Fruit fly (Drosophila melanogaster) whole organism, embryonic: ENCODE measurements around the gene Rok.
A peak's percentile ranks its signal among the peaks of the same experiment; 100 is the strongest.

Source experiments
- Atf6 ChIP-seq: fragments of 200-800 bp; sonication (Bioruptor generic); IDR thresholded peaks from 2 replicates; pipeline ENCODE4 v1.3.6; 2022; ENCODE audit warnings: missing biosample characterization, missing genetic modification characterization
- CG10274 ChIP-seq: fragments of 200-800 bp; sonication (Bioruptor generic); optimal IDR thresholded peaks from 3 replicates; lab custom pipeline; 2017; ENCODE audit warnings: missing biosample characterization, mild to moderate bottlenecking, missing genetic modification characterization
- CG10543 ChIP-seq: fragments of 200-800 bp; sonication (Bioruptor generic); optimal IDR thresholded peaks from 3 replicates; lab custom pipeline; 2017; ENCODE audit warnings: missing biosample characterization, mild to moderate bottlenecking, missing genetic modification characterization, moderate library complexity
- CG10654 ChIP-seq: fragments of 200-800 bp; sonication (Bioruptor generic); optimal IDR thresholded peaks from 2 replicates; lab custom pipeline; 2016; ENCODE audit warnings: missing biosample characterization, missing genetic modification characterization
- CG12071 ChIP-seq: fragments of 200-800 bp; sonication (Bioruptor generic); optimal IDR thresholded peaks from 3 replicates; lab custom pipeline; 2018; ENCODE audit warnings: missing biosample characterization, mild to moderate bottlenecking, missing genetic modification characterization
- CG12744 ChIP-seq: fragments of 200-800 bp; sonication (Bioruptor generic); optimal IDR thresholded peaks from 2 replicates; lab custom pipeline; 2016; ENCODE audit warnings: missing biosample characterization, missing genetic modification characterization
- CG1529 ChIP-seq: fragments of 200-800 bp; sonication (Bioruptor generic); optimal IDR thresholded peaks from 3 replicates; lab custom pipeline; 2018; ENCODE audit warnings: missing biosample characterization, missing genetic modification characterization
- CG1602 ChIP-seq: fragments of 200-800 bp; sonication (Bioruptor generic); optimal IDR thresholded peaks from 3 replicates; lab custom pipeline; 2016; ENCODE audit warnings: missing biosample characterization, missing genetic modification characterization
- CG17385 ChIP-seq: fragments of 200-800 bp; sonication (Bioruptor generic); optimal IDR thresholded peaks from 3 replicates; lab custom pipeline; 2018; ENCODE audit warnings: missing biosample characterization, mild to moderate bottlenecking, missing genetic modification characterization
- CG18262 ChIP-seq: fragments of 200-800 bp; optimal IDR thresholded peaks from 3 replicates; lab custom pipeline; 2019; ENCODE audit warnings: missing biosample characterization, mild to moderate bottlenecking, missing genetic modification characterization, moderate library complexity
- CG18476 ChIP-seq: fragments of 200-800 bp; sonication (Bioruptor generic); optimal IDR thresholded peaks from 2 replicates; lab custom pipeline; 2016; ENCODE audit warnings: missing biosample characterization, mild to moderate bottlenecking, missing genetic modification characterization
- CG2678 ChIP-seq: fragments of 200-800 bp; sonication (Bioruptor generic); optimal IDR thresholded peaks from 3 replicates; lab custom pipeline; 2019; ENCODE audit warnings: missing biosample characterization, mild to moderate bottlenecking, missing genetic modification characterization, moderate library complexity
- CG2875 ChIP-seq: fragments of 200-800 bp; sonication (Bioruptor generic); optimal IDR thresholded peaks from 2 replicates; lab custom pipeline; 2017; ENCODE audit warnings: missing biosample characterization, mild to moderate bottlenecking, missing genetic modification characterization, missing genetic modification reagents
- CG31441 ChIP-seq: fragments of 200-800 bp; sonication (Bioruptor generic); IDR thresholded peaks from 2 replicates; pipeline ENCODE4 v1.3.6; 2022; ENCODE audit warnings: missing biosample characterization, missing genetic modification characterization
- CG33213 ChIP-seq: fragments of 200-800 bp; sonication (Bioruptor generic); optimal IDR thresholded peaks from 3 replicates; lab custom pipeline; 2016; ENCODE audit warnings: missing biosample characterization, missing genetic modification characterization
- CG34376 ChIP-seq: fragments of 200-800 bp; sonication (Bioruptor generic); optimal IDR thresholded peaks from 2 replicates; lab custom pipeline; 2018; ENCODE audit warnings: missing biosample characterization, mild to moderate bottlenecking, missing genetic modification characterization
- CG4424 ChIP-seq: fragments of 200-800 bp; sonication (Bioruptor generic); optimal IDR thresholded peaks from 3 replicates; lab custom pipeline; 2016; ENCODE audit warnings: missing biosample characterization, missing genetic modification characterization
- CG6683 ChIP-seq: fragments of 200-800 bp; sonication (Bioruptor generic); optimal IDR thresholded peaks from 2 replicates; lab custom pipeline; 2017; ENCODE audit warnings: missing biosample characterization, mild to moderate bottlenecking, missing genetic modification characterization, missing genetic modification reagents
- CG6689 ChIP-seq: fragments of 200-800 bp; sonication (Bioruptor generic); IDR thresholded peaks from 2 replicates; pipeline ENCODE4 v1.3.6; 2022; ENCODE audit warnings: missing biosample characterization, missing genetic modification characterization
- CG8388 ChIP-seq: fragments of 200-800 bp; sonication (Bioruptor generic); optimal IDR thresholded peaks from 2 replicates; lab custom pipeline; 2019; ENCODE audit warnings: missing biosample characterization, mild to moderate bottlenecking, missing genetic modification characterization, moderate library complexity
- CG8765 ChIP-seq: fragments of 200-800 bp; sonication (Bioruptor generic); IDR thresholded peaks from 2 replicates; pipeline ENCODE4 v1.3.6; 2022; ENCODE audit warnings: missing biosample characterization, missing genetic modification characterization
- CHES-1-like ChIP-seq: fragments of 200-800 bp; sonication (Bioruptor generic); optimal IDR thresholded peaks from 2 replicates; lab custom pipeline; 2016; ENCODE audit warnings: missing biosample characterization, missing genetic modification characterization
- E2f2 ChIP-seq: fragments of 200-800 bp; sonication (Bioruptor generic); IDR thresholded peaks from 2 replicates; pipeline ENCODE4 v1.3.6; 2022; ENCODE audit warnings: missing biosample characterization, missing genetic modification characterization
- Fer1 ChIP-seq: fragments of 200-800 bp; sonication (Bioruptor generic); optimal IDR thresholded peaks from 2 replicates; lab custom pipeline; 2017; ENCODE audit warnings: missing biosample characterization, mild to moderate bottlenecking, missing genetic modification characterization
- HLHmδ ChIP-seq: fragments of 200-800 bp; sonication (Bioruptor generic); optimal IDR thresholded peaks from 2 replicates; lab custom pipeline; 2018; ENCODE audit warnings: missing biosample characterization, mild to moderate bottlenecking, missing genetic modification characterization, moderate library complexity
- Hr78 ChIP-seq, 2 experiments: fragments of 200-800 bp in 1 of 2; fragments of >200 bp in 1 of 2; sonication (Bioruptor generic) in 1 of 2; optimal IDR thresholded peaks; 2 replicates each; lab custom pipeline; 2017 to 2019; ENCODE audit warnings: missing biosample characterization in 2 of 2, missing genetic modification characterization in 2 of 2, mild to moderate bottlenecking in 1 of 2, moderate library complexity in 1 of 2
- NC2β ChIP-seq: fragments of 200-800 bp; sonication (Bioruptor generic); optimal IDR thresholded peaks from 2 replicates; lab custom pipeline; 2016; ENCODE audit warnings: missing biosample characterization, missing genetic modification characterization
- Oli ChIP-seq: fragments of 200-800 bp; sonication (Bioruptor generic); optimal IDR thresholded peaks from 2 replicates; lab custom pipeline; 2018; ENCODE audit warnings: missing biosample characterization, mild to moderate bottlenecking, missing genetic modification characterization, moderate library complexity
- Rfx ChIP-seq: fragments of 200-800 bp; sonication (Bioruptor generic); IDR thresholded peaks from 2 replicates; pipeline ENCODE4 v1.3.6; 2022; ENCODE audit warnings: missing biosample characterization, missing genetic modification characterization
- TFAM ChIP-seq: fragments of 200-800 bp; sonication (Bioruptor generic); optimal IDR thresholded peaks from 2 replicates; lab custom pipeline; 2017; ENCODE audit warnings: missing biosample characterization, missing genetic modification characterization, inconsistent platforms
- ato ChIP-seq: fragments of 200-800 bp; sonication (Bioruptor generic); IDR thresholded peaks from 2 replicates; pipeline ENCODE4 v1.3.6; 2022; ENCODE audit warnings: missing biosample characterization, missing genetic modification characterization; ENCODE audit not compliant: partially characterized antibody
- cg ChIP-seq: fragments of 200-800 bp; sonication (Bioruptor generic); optimal IDR thresholded peaks from 3 replicates; lab custom pipeline; 2019; ENCODE audit warnings: missing biosample characterization, mild to moderate bottlenecking, missing genetic modification characterization, moderate library complexity
- chif ChIP-seq, 2 experiments: fragments of 200-800 bp; sonication (Bioruptor generic); optimal IDR thresholded peaks; 3 replicates each; lab custom pipeline; 2016; ENCODE audit warnings: missing biosample characterization in 2 of 2, missing genetic modification characterization in 2 of 2
- en ChIP-seq: fragments of 200-800 bp; sonication (Bioruptor generic); optimal IDR thresholded peaks from 2 replicates; lab custom pipeline; 2016; ENCODE audit warnings: missing biosample characterization, missing genetic modification characterization
- fu2 ChIP-seq: fragments of 200-800 bp; sonication (Bioruptor generic); optimal IDR thresholded peaks from 2 replicates; lab custom pipeline; 2016; ENCODE audit warnings: missing biosample characterization, missing genetic modification characterization
- gem ChIP-seq: fragments of 200-800 bp; sonication (Bioruptor generic); optimal IDR thresholded peaks from 2 replicates; lab custom pipeline; 2019; ENCODE audit warnings: missing biosample characterization, mild to moderate bottlenecking, missing genetic modification characterization, moderate library complexity
- gsb ChIP-seq: fragments of 200-800 bp; sonication (Bioruptor generic); IDR thresholded peaks from 2 replicates; pipeline ENCODE4 v1.3.6; 2022; ENCODE audit warnings: missing biosample characterization, missing genetic modification characterization
- mirr ChIP-seq: fragments of 200-800 bp; sonication (Bioruptor generic); optimal IDR thresholded peaks from 3 replicates; lab custom pipeline; 2018; ENCODE audit warnings: missing biosample characterization, mild to moderate bottlenecking, missing genetic modification characterization
- nmo ChIP-seq: fragments of 200-800 bp; sonication (Bioruptor generic); optimal IDR thresholded peaks from 2 replicates; lab custom pipeline; 2018; ENCODE audit warnings: missing biosample characterization, mild to moderate bottlenecking, missing genetic modification characterization, moderate library complexity
- org-1 ChIP-seq: fragments of 200-800 bp; sonication (Bioruptor generic); optimal IDR thresholded peaks from 2 replicates; lab custom pipeline; 2017; ENCODE audit warnings: missing biosample characterization, missing genetic modification characterization
- peb ChIP-seq: fragments of 200-800 bp; sonication (Bioruptor generic); IDR thresholded peaks from 2 replicates; pipeline ENCODE4 v1.3.6; 2022; ENCODE audit warnings: missing biosample characterization, missing genetic modification characterization
- pros ChIP-seq: fragments of 200-800 bp; sonication (Bioruptor generic); optimal IDR thresholded peaks from 3 replicates; lab custom pipeline; 2019; ENCODE audit warnings: missing biosample characterization, mild to moderate bottlenecking, missing genetic modification characterization, moderate library complexity
- ranshi ChIP-seq: fragments of 200-800 bp; sonication (Bioruptor generic); IDR thresholded peaks from 2 replicates; pipeline ENCODE4 v1.3.6; 2022; ENCODE audit warnings: missing biosample characterization, missing genetic modification characterization
- salm ChIP-seq: fragments of 200-800 bp; sonication (Bioruptor generic); optimal IDR thresholded peaks from 2 replicates; lab custom pipeline; 2018; ENCODE audit warnings: missing biosample characterization, mild to moderate bottlenecking, missing genetic modification characterization
- sc ChIP-seq, 3 experiments: fragments of >200 bp in 2 of 3; fragments of 200-800 bp in 1 of 3; sonication (Bioruptor generic) in 1 of 3; optimal IDR thresholded peaks; 2 replicates in 2 of 3; 3 replicates in 1 of 3; lab custom pipeline; 2017; ENCODE audit warnings: mild to moderate bottlenecking in 1 of 3, missing biosample characterization in 1 of 3, missing genetic modification characterization in 1 of 3, missing genetic modification reagents in 1 of 3
- sob ChIP-seq: fragments of 200-800 bp; sonication (Bioruptor generic); IDR thresholded peaks from 2 replicates; pipeline ENCODE4 v1.3.6; 2022; ENCODE audit warnings: missing biosample characterization, missing genetic modification characterization
- ssp ChIP-seq: fragments of 200-800 bp; sonication (Bioruptor generic); IDR thresholded peaks from 2 replicates; pipeline ENCODE4 v1.3.6; 2022; ENCODE audit warnings: missing biosample characterization, missing genetic modification characterization
- sug ChIP-seq: fragments of 200-800 bp; optimal IDR thresholded peaks from 2 replicates; lab custom pipeline; 2019; ENCODE audit warnings: missing biosample characterization, mild to moderate bottlenecking, missing genetic modification characterization, moderate library complexity
- unc-4 ChIP-seq: fragments of 200-800 bp; sonication (Bioruptor generic); IDR thresholded peaks from 2 replicates; pipeline ENCODE4 v1.3.6; 2022; ENCODE audit warnings: missing biosample characterization, missing genetic modification characterization; ENCODE audit not compliant: partially characterized antibody

Rok gene

dm6 chrX:16644535-16645131 is 7.4 kb upstream of the Rok start (continued):
- TF ChIP-seq CG10274 (GFP tag; lab: Kevin White, UChicago) (no peak), unc-4 (GFP tag; lab: Robert Waterston, UW) (no peak), CG8765 (0 out of 2 replicates have a peak, but pooled peaks have one; percentile 11), ranshi (no peak; the same call in 1 of the 2 replicates), NC2β (GFP tag; lab: Kevin White, UChicago) (peak; percentile 41), Oli (no peak), mirr (GFP tag; lab: Kevin White, UChicago) (peak; percentile 25), CG18476 (peak; percentile 8), CG31441 (GFP tag; lab: Robert Waterston, UW) (no peak; the same call in 1 of the 2 replicates), CG1529 (GFP tag; lab: Kevin White, UChicago) (peak; percentile 52), sug (tag; lab: Kevin White, UChicago) (peak; percentile 28), CG2678 (tag; lab: Kevin White, UChicago) (peak; percentile 64), CG12071 (peak; percentile 48), CHES-1-like (no peak), CG8388 (GFP tag; lab: Kevin White, UChicago) (no peak), salm (tag; lab: Kevin White, UChicago) (peak; percentile 46), CG6683 (no peak), Rfx (no peak), pros (no peak), HLHmδ (GFP tag; lab: Kevin White, UChicago) (peak; percentile 65), en (GFP tag; lab: Kevin White, UChicago) (no peak), org-1 (GFP tag; lab: Kevin White, UChicago) (peak; percentile 38), Fer1 (GFP tag; lab: Kevin White, UChicago) (peak; percentile 17), CG34376 (peak; percentile 27), CG4424 (GFP tag; lab: Kevin White, UChicago) (no peak), cg (GFP tag; lab: Kevin White, UChicago) (no peak), CG6689 (GFP tag; lab: Robert Waterston, UW) (peak; percentile 25; the same call in 1 of the 2 replicates), E2f2 (peak; percentile 29; the same call in 1 of the 2 replicates), CG12744 (GFP tag; lab: Kevin White, UChicago) (no peak), TFAM (GFP tag; lab: Kevin White, UChicago) (peak; percentile 24), Atf6 (GFP tag; lab: Robert Waterston, UW) (peak; percentile 37; the same call in 1 of the 2 replicates), Hr78 (GFP tag; optimal IDR thresholded peaks at IDR 0.05; lab: Kevin White, UChicago) (peak in 1 of 2 experiments; percentile 72), CG10654 (GFP tag; lab: Kevin White, UChicago) (no peak), peb (GFP tag; lab: Robert Waterston, UW) (no peak), gem (tag; lab: Kevin White, UChicago) (peak; percentile 60), CG10543 (GFP tag; lab: Kevin White, UChicago) (peak; percentile 57), CG18262 (peak; percentile 52), gsb (GFP tag; lab: Robert Waterston, UW) (no peak), ssp (GFP tag; lab: Robert Waterston, UW) (no peak), ato (GFP tag; lab: Robert Waterston, UW) (no peak), CG2875 (peak; percentile 80), CG33213 (GFP tag; lab: Kevin White, UChicago) (peak; percentile 8), fu2 (no peak), sc (optimal IDR thresholded peaks at IDR 0.05; lab: Kevin White, UChicago) (no peak), sc (GFP tag; optimal IDR thresholded peaks at IDR 0.05; lab: Kevin White, UChicago) (peak; percentile 44), chif (GFP tag; optimal IDR thresholded peaks at IDR 0.05; lab: Kevin White, UChicago) (peak in 1 of 2 experiments; percentile 43), sob (GFP tag; lab: Robert Waterston, UW) (no peak), CG1602 (peak; percentile 26), nmo (GFP tag; lab: Kevin White, UChicago) (no peak), CG17385 (GFP tag; lab: Kevin White, UChicago) (peak; percentile 22)
